Fruit fly (Drosophila melanogaster) whole organism, embryonic: ENCODE results near the gene CtsF.

Experiments
- Abd-B ChIP-seq: fragments of 200-800 bp; sonication (Bioruptor generic); optimal IDR thresholded peaks from 2 replicates; lab custom pipeline; 2018; ENCODE audit warnings: missing biosample characterization, mild to moderate bottlenecking, missing genetic modification characterization, moderate library complexity
- Antp ChIP-seq: fragments of 200-800 bp; sonication (Bioruptor generic); optimal IDR thresholded peaks from 3 replicates; lab custom pipeline; 2016; ENCODE audit warnings: missing biosample characterization, missing genetic modification characterization
- CG10366 ChIP-seq: fragments of 200-800 bp; sonication (Bioruptor generic); IDR thresholded peaks from 2 replicates; pipeline ENCODE4 v1.3.6; 2022; ENCODE audit warnings: missing biosample characterization, missing genetic modification characterization
- CG10462 ChIP-seq: fragments of 200-800 bp; sonication (Bioruptor generic); optimal IDR thresholded peaks from 2 replicates; lab custom pipeline; 2016; ENCODE audit warnings: missing biosample characterization, missing genetic modification characterization
- CG10565 ChIP-seq: fragments of 200-800 bp; sonication (Bioruptor generic); optimal IDR thresholded peaks from 3 replicates; lab custom pipeline; 2016; ENCODE audit warnings: missing biosample characterization, mild to moderate bottlenecking, missing genetic modification characterization
- CG11247 ChIP-seq: fragments of 200-800 bp; sonication (Bioruptor generic); IDR thresholded peaks from 2 replicates; pipeline ENCODE4 v1.3.6; 2022; ENCODE audit warnings: missing biosample characterization, missing genetic modification characterization
- CG11504 ChIP-seq: fragments of 200-800 bp; sonication (Bioruptor generic); optimal IDR thresholded peaks from 3 replicates; lab custom pipeline; 2019; ENCODE audit warnings: missing biosample characterization, mild to moderate bottlenecking, missing genetic modification characterization, moderate library complexity
- CG13296 ChIP-seq: fragments of 200-800 bp; sonication (Bioruptor generic); optimal IDR thresholded peaks from 3 replicates; lab custom pipeline; 2018; ENCODE audit warnings: missing biosample characterization, mild to moderate bottlenecking, missing genetic modification characterization
- CG15601 ChIP-seq: fragments of 200-800 bp; sonication (Bioruptor generic); optimal IDR thresholded peaks from 3 replicates; lab custom pipeline; 2019; ENCODE audit warnings: missing biosample characterization, mild to moderate bottlenecking, missing genetic modification characterization, moderate library complexity
- CG15696 ChIP-seq: fragments of 200-800 bp; sonication (Bioruptor generic); optimal IDR thresholded peaks from 2 replicates; lab custom pipeline; 2019; ENCODE audit warnings: missing biosample characterization, mild to moderate bottlenecking, missing genetic modification characterization, moderate library complexity
- CG16813 ChIP-seq: fragments of 200-800 bp; sonication (Bioruptor generic); IDR thresholded peaks from 3 replicates; pipeline ENCODE4 v1.3.6; 2022; ENCODE audit warnings: missing biosample characterization, missing genetic modification characterization; ENCODE audit not compliant: partially characterized antibody
- CG16815 ChIP-seq: fragments of 200-800 bp; sonication (Bioruptor generic); optimal IDR thresholded peaks from 3 replicates; lab custom pipeline; 2017; ENCODE audit warnings: missing biosample characterization, mild to moderate bottlenecking, missing genetic modification characterization
- CG16863 ChIP-seq: fragments of 200-800 bp; sonication (Bioruptor generic); optimal IDR thresholded peaks from 3 replicates; lab custom pipeline; 2016; ENCODE audit warnings: missing biosample characterization, missing genetic modification characterization
- CG18262 ChIP-seq: fragments of 200-800 bp; optimal IDR thresholded peaks from 3 replicates; lab custom pipeline; 2019; ENCODE audit warnings: missing biosample characterization, mild to moderate bottlenecking, missing genetic modification characterization, moderate library complexity
- CG18599 ChIP-seq: fragments of 200-800 bp; sonication (Bioruptor generic); optimal IDR thresholded peaks from 3 replicates; lab custom pipeline; 2017; ENCODE audit warnings: missing biosample characterization, missing genetic modification characterization, mild to moderate bottlenecking, moderate library complexity, missing genetic modification reagents
- CG2116 ChIP-seq: fragments of 200-800 bp; sonication (Bioruptor generic); optimal IDR thresholded peaks from 3 replicates; lab custom pipeline; 2018; ENCODE audit warnings: missing biosample characterization, mild to moderate bottlenecking, missing genetic modification characterization
- CG3407 ChIP-seq: fragments of 200-800 bp; sonication (Bioruptor generic); optimal IDR thresholded peaks from 2 replicates; lab custom pipeline; 2018; ENCODE audit warnings: missing biosample characterization, mild to moderate bottlenecking, missing genetic modification characterization
- CG6765 ChIP-seq: fragments of 200-800 bp; sonication (Bioruptor generic); optimal IDR thresholded peaks from 3 replicates; lab custom pipeline; 2017; ENCODE audit warnings: missing biosample characterization, mild to moderate bottlenecking, missing genetic modification characterization
- CG6791 ChIP-seq: fragments of 200-800 bp; sonication (Bioruptor generic); IDR thresholded peaks from 3 replicates; pipeline ENCODE4 v1.3.6; 2022; ENCODE audit warnings: missing biosample characterization, missing genetic modification characterization; ENCODE audit not compliant: partially characterized antibody
- CG7786 ChIP-seq: fragments of 200-800 bp; sonication (Bioruptor generic); optimal IDR thresholded peaks from 2 replicates; lab custom pipeline; 2016; ENCODE audit warnings: missing biosample characterization, missing genetic modification characterization
- CG8281 ChIP-seq: fragments of 200-800 bp; sonication (Bioruptor generic); optimal IDR thresholded peaks from 2 replicates; lab custom pipeline; 2018; ENCODE audit warnings: missing biosample characterization, mild to moderate bottlenecking, missing genetic modification characterization, moderate library complexity
- CG8290 ChIP-seq, 3 experiments: fragments of 200-800 bp; sonication (Bioruptor generic); optimal IDR thresholded peaks; 2 replicates each; lab custom pipeline; 2016 to 2019; ENCODE audit warnings: missing biosample characterization in 3 of 3, missing genetic modification characterization in 3 of 3, mild to moderate bottlenecking in 2 of 3, moderate library complexity in 1 of 3
- CG9727 ChIP-seq: fragments of 200-800 bp; sonication (Bioruptor generic); optimal IDR thresholded peaks from 3 replicates; lab custom pipeline; 2017; ENCODE audit warnings: missing biosample characterization, mild to moderate bottlenecking, missing genetic modification characterization
- Chrac-16 ChIP-seq: fragments of 200-800 bp; sonication (Bioruptor generic); optimal IDR thresholded peaks from 3 replicates; lab custom pipeline; 2016; ENCODE audit warnings: missing biosample characterization, missing genetic modification characterization
- D ChIP-seq, 2 experiments: fragments of 200-800 bp in 1 of 2; fragments of >200 bp in 1 of 2; sonication (Bioruptor generic) in 1 of 2; optimal IDR thresholded peaks; 2 replicates in 1 of 2; 3 replicates in 1 of 2; lab custom pipeline; 2017; ENCODE audit warnings: mild to moderate bottlenecking in 1 of 2, missing biosample characterization in 1 of 2, missing genetic modification characterization in 1 of 2, missing genetic modification reagents in 1 of 2
- Dll ChIP-seq: fragments of 200-800 bp; sonication (Bioruptor generic); IDR thresholded peaks from 4 replicates; pipeline ENCODE4 v1.3.6; 2022; ENCODE audit warnings: missing biosample characterization, missing genetic modification characterization; ENCODE audit not compliant: partially characterized antibody
- Hmr ChIP-seq: fragments of 200-800 bp; sonication (Bioruptor generic); optimal IDR thresholded peaks from 3 replicates; lab custom pipeline; 2017; ENCODE audit warnings: mild to moderate bottlenecking, missing biosample characterization, missing genetic modification reagents, missing genetic modification characterization
- Hsf ChIP-seq: fragments of 200-800 bp; sonication (Bioruptor generic); optimal IDR thresholded peaks from 3 replicates; lab custom pipeline; 2016; ENCODE audit warnings: missing biosample characterization, missing genetic modification characterization
- Meics ChIP-seq: fragments of 200-800 bp; sonication (Bioruptor generic); optimal IDR thresholded peaks from 2 replicates; lab custom pipeline; 2017; ENCODE audit warnings: missing biosample characterization, mild to moderate bottlenecking, missing genetic modification characterization
- Ptx1 ChIP-seq: fragments of 200-800 bp; sonication (Bioruptor generic); IDR thresholded peaks from 2 replicates; pipeline ENCODE4 v1.3.6; 2022; ENCODE audit warnings: missing biosample characterization, missing genetic modification characterization
- Side ChIP-seq: fragments of 200-800 bp; sonication (Bioruptor generic); optimal IDR thresholded peaks from 2 replicates; lab custom pipeline; 2016; ENCODE audit warnings: missing biosample characterization, missing genetic modification characterization
- Tbp ChIP-seq: fragments of >200 bp; optimal IDR thresholded peaks from 2 replicates; lab custom pipeline; 2018; ENCODE audit warnings: missing biosample characterization, missing genetic modification characterization
- az2 ChIP-seq: fragments of 200-800 bp; sonication (Bioruptor generic); optimal IDR thresholded peaks from 3 replicates; lab custom pipeline; 2016; ENCODE audit warnings: missing biosample characterization, missing genetic modification characterization
- bbx ChIP-seq: fragments of 200-800 bp; sonication (Bioruptor generic); IDR thresholded peaks from 2 replicates; pipeline ENCODE4 v1.3.6; 2022; ENCODE audit warnings: missing biosample characterization, missing genetic modification characterization; ENCODE audit not compliant: partially characterized antibody
- cwo ChIP-seq: fragments of 200-800 bp; sonication (Bioruptor generic); optimal IDR thresholded peaks from 3 replicates; lab custom pipeline; 2017; ENCODE audit warnings: missing biosample characterization, missing genetic modification characterization, mild to moderate bottlenecking, moderate library complexity, missing genetic modification reagents
- da ChIP-seq: fragments of 200-800 bp; sonication (Bioruptor generic); optimal IDR thresholded peaks from 2 replicates; lab custom pipeline; 2016; ENCODE audit warnings: missing biosample characterization, missing genetic modification characterization
- emc ChIP-seq: fragments of 200-800 bp; sonication (Bioruptor generic); optimal IDR thresholded peaks from 2 replicates; lab custom pipeline; 2016; ENCODE audit warnings: missing biosample characterization, missing genetic modification characterization
- h ChIP-seq: fragments of >200 bp; optimal IDR thresholded peaks from 2 replicates; lab custom pipeline; 2017
- jigr1 ChIP-seq: fragments of 200-800 bp; sonication (Bioruptor generic); IDR thresholded peaks from 3 replicates; pipeline ENCODE4 v1.3.6; 2022; ENCODE audit warnings: missing biosample characterization, missing genetic modification characterization
- pan ChIP-seq, 4 experiments: fragments of >200 bp in 3 of 4; fragments of 200-800 bp in 1 of 4; sonication (Bioruptor generic) in 1 of 4; optimal IDR thresholded peaks in 3 of 4; IDR thresholded peaks in 1 of 4; 2 replicates each; pipeline versions ENCODE4 v1.3.6 to Lab custom; 2017 to 2022; ENCODE audit warnings: missing biosample characterization in 2 of 4, missing genetic modification characterization in 2 of 4, mixed read lengths in 1 of 4
- pum ChIP-seq: fragments of 200-800 bp; sonication (Bioruptor generic); optimal IDR thresholded peaks from 2 replicates; lab custom pipeline; 2016; ENCODE audit warnings: missing biosample characterization, missing genetic modification characterization
- sima ChIP-seq: fragments of 200-800 bp; sonication (Bioruptor generic); optimal IDR thresholded peaks from 2 replicates; lab custom pipeline; 2016; ENCODE audit warnings: missing biosample characterization, missing genetic modification characterization
- tll ChIP-seq, 2 experiments: fragments of 200-800 bp in 1 of 2; fragments of >200 bp in 1 of 2; sonication (Bioruptor generic) in 1 of 2; optimal IDR thresholded peaks; 2 replicates each; lab custom pipeline; 2017 to 2019; ENCODE audit warnings: missing biosample characterization in 2 of 2, missing genetic modification characterization in 2 of 2, mild to moderate bottlenecking in 1 of 2, moderate library complexity in 1 of 2
- unc-4 ChIP-seq: fragments of 200-800 bp; sonication (Bioruptor generic); IDR thresholded peaks from 2 replicates; pipeline ENCODE4 v1.3.6; 2022; ENCODE audit warnings: missing biosample characterization, missing genetic modification characterization; ENCODE audit not compliant: partially characterized antibody
- wdn ChIP-seq: fragments of 200-800 bp; sonication (Bioruptor generic); IDR thresholded peaks from 2 replicates; pipeline ENCODE4 v1.3.6; 2022; ENCODE audit warnings: missing biosample characterization, missing genetic modification characterization

CtsF gene

dm6 chr3R:5263311-5264250 lies 12.0 kb upstream of the CtsF start (continued):
- TF ChIP-seq CG13296 (GFP tag; lab: Kevin White, UChicago) (peak; percentile 93), pum (GFP tag; lab: Kevin White, UChicago) (peak; percentile 28), D (optimal IDR thresholded peaks at IDR 0.05; lab: Kevin White, UChicago) (no peak), D (GFP tag; optimal IDR thresholded peaks at IDR 0.05; lab: Kevin White, UChicago) (peak; percentile 86), cwo (GFP tag; lab: Kevin White, UChicago) (peak; percentile 97), da (GFP tag; lab: Kevin White, UChicago) (no peak), CG11247 (GFP tag; lab: Robert Waterston, UW) (peak; percentile 61; the same call in 1 of the 2 replicates), Hsf (GFP tag; lab: Kevin White, UChicago) (peak; percentile 4), CG16815 (peak; percentile 50), pan (optimal IDR thresholded peaks at IDR 0.05; lab: Kevin White, UChicago) (peak in 1 of 2 experiments; percentile 23), pan (GFP tag; optimal IDR thresholded peaks at IDR 0.05 in 1 of 2, IDR thresholded peaks at IDR 0.05 in 1 of 2) (peak in 1 of 2 experiments; percentile 75), CG10366 (GFP tag; lab: Robert Waterston, UW) (peak; percentile 51; the same call in 1 of the 2 replicates), CG15601 (tag; lab: Kevin White, UChicago) (peak; percentile 73), CG8281 (tag; lab: Kevin White, UChicago) (peak; percentile 73), CG6791 (GFP tag; lab: Robert Waterston, UW) (no peak), tll (GFP tag; optimal IDR thresholded peaks at IDR 0.05; lab: Kevin White, UChicago) (no peak), wdn (GFP tag; lab: Robert Waterston, UW) (peak; percentile 24; the same call in 1 of the 2 replicates), CG10462 (GFP tag; lab: Kevin White, UChicago) (peak; percentile 60), Dll (GFP tag; lab: Robert Waterston, UW) (0 out of 4 replicates have a peak, but pooled peaks have one; percentile 29), Abd-B (GFP tag; lab: Kevin White, UChicago) (peak; percentile 87), CG7786 (GFP tag; lab: Kevin White, UChicago) (peak; percentile 2), CG9727 (GFP tag; lab: Kevin White, UChicago) (peak; percentile 91), Antp (GFP tag; lab: Kevin White, UChicago) (peak; percentile 23), CG16813 (GFP tag; lab: Robert Waterston, UW) (no peak), jigr1 (GFP tag; lab: Robert Waterston, UW) (no peak), Side (GFP tag; lab: Kevin White, UChicago) (no peak), CG11504 (tag; lab: Kevin White, UChicago) (peak; percentile 93), CG18262 (tag; lab: Kevin White, UChicago) (peak; percentile 92), CG10565 (GFP tag; lab: Kevin White, UChicago) (peak; percentile 33), h (no peak), CG8290 (GFP tag; optimal IDR thresholded peaks at IDR 0.05; lab: Kevin White, UChicago) (peak; percentile 16), CG8290 (tag; optimal IDR thresholded peaks at IDR 0.05; lab: Kevin White, UChicago) (peak in 1 of 2 experiments; percentile 61), CG2116 (peak; percentile 22), CG15696 (peak; percentile 73), Ptx1 (GFP tag; lab: Robert Waterston, UW) (peak; percentile 83), unc-4 (no peak), sima (GFP tag; lab: Kevin White, UChicago) (no peak), CG3407 (GFP tag; lab: Kevin White, UChicago) (peak; percentile 43), CG18599 (GFP tag; lab: Kevin White, UChicago) (peak; percentile 87), Hmr (GFP tag; lab: Kevin White, UChicago) (peak; percentile 89), az2 (peak; percentile 71), Tbp (no peak), bbx (peak; percentile 45), emc (no peak), Meics (GFP tag; lab: Kevin White, UChicago) (peak; percentile 90), Chrac-16 (GFP tag; lab: Kevin White, UChicago) (peak; percentile 54), CG6765 (GFP tag; lab: Kevin White, UChicago) (peak; percentile 81), CG16863 (no peak)
